Fruit fly (Drosophila melanogaster): ENCODE data around the gene Ge-1.

The Ge-1 gene

DNA sequence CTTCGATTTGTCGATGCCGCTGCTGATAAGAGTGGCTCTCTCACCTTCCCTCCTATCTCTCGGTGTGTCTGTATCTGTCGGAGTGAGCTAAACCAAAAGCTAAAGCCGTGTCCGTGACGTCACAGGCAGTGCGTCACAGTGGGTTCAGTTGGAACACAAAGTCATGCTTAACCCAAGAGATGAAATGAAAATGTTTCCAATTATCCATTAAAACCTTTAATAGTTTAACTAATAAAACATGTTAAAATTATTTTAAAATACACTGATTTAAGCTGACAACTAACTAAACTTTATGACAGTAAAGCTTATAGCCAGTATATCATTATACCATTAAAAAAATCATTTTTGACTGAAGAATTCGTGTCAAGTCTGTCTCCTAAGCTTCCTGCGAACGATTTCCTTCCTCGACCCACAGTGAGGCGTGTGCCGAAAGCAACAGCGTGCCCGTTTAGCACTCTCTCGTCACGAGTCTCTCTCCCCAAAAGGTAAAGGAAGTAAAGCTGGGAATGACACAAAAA, 12.4 kb upstream of the Ge-1 start, which contains the start of gene Idua (continued):
- TF ChIP-seq mam (GFP tag; optimal IDR thresholded peaks at IDR 0.05) (peak; percentile 38), org-1 (GFP tag; optimal IDR thresholded peaks at IDR 0.05) (peak; percentile 73), Optix (GFP tag; IDR thresholded peaks at IDR 0.05) (no peak), CG12236 (GFP tag; optimal IDR thresholded peaks at IDR 0.05) (no peak), lola (GFP tag; optimal IDR thresholded peaks at IDR 0.05) (peak in 1 of 3 experiments; percentile 36), zf30C (GFP tag; optimal IDR thresholded peaks at IDR 0.05) (no peak), H15 (GFP tag; IDR thresholded peaks at IDR 0.05) (0 out of 3 replicates have a peak, but pooled peaks have one; percentile 42), Taf1 (GFP tag; IDR thresholded peaks at IDR 0.05) (no peak), CG5245 (GFP tag; optimal IDR thresholded peaks at IDR 0.05) (peak; percentile 51), CG9932 (GFP tag; IDR thresholded peaks at IDR 0.05) (peak; percentile 47), CG1603 (tag; optimal IDR thresholded peaks at IDR 0.05) (no peak), CG2120 (GFP tag; optimal IDR thresholded peaks at IDR 0.05) (peak; percentile 79), usp (GFP tag; optimal IDR thresholded peaks at IDR 0.05) (no peak), nmo (GFP tag; optimal IDR thresholded peaks at IDR 0.05) (peak; percentile 77), Fer2 (tag; optimal IDR thresholded peaks at IDR 0.05) (peak; percentile 40), Dbx (GFP tag; IDR thresholded peaks at IDR 0.05) (peak; percentile 37; the same call in 1 of the 3 replicates), CG12299 (tag; optimal IDR thresholded peaks at IDR 0.05) (peak; percentile 68), Spps (tag; optimal IDR thresholded peaks at IDR 0.05) (no peak), danr (GFP tag; IDR thresholded peaks at IDR 0.05) (no peak), ewg (GFP tag; optimal IDR thresholded peaks at IDR 0.05) (peak; percentile 39), gem (tag; optimal IDR thresholded peaks at IDR 0.05) (no peak), CG9876 (GFP tag; optimal IDR thresholded peaks at IDR 0.05) (no peak), CG2678 (tag; optimal IDR thresholded peaks at IDR 0.05) (no peak), CG6813 (GFP tag; optimal IDR thresholded peaks at IDR 0.05) (peak; percentile 74), CG15011 (GFP tag; optimal IDR thresholded peaks at IDR 0.05) (peak; percentile 52), btn (GFP tag; optimal IDR thresholded peaks at IDR 0.05) (no peak), row (GFP tag; IDR thresholded peaks at IDR 0.05) (peak; percentile 78), CG4404 (GFP tag; IDR thresholded peaks at IDR 0.05) (0 out of 2 replicates have a peak, but pooled peaks have one; percentile 24), Dfd (GFP tag; optimal IDR thresholded peaks at IDR 0.05) (no peak), phol (tag; optimal IDR thresholded peaks at IDR 0.05) (peak; percentile 72), CG7963 (GFP tag; IDR thresholded peaks at IDR 0.05; ENCODE audit: partially characterized antibody) (no peak), bigmax (GFP tag; optimal IDR thresholded peaks at IDR 0.05) (no peak), ems (GFP tag; optimal IDR thresholded peaks at IDR 0.05) (no peak), CHES-1-like (GFP tag; optimal IDR thresholded peaks at IDR 0.05) (no peak), emc (GFP tag; optimal IDR thresholded peaks at IDR 0.05) (no peak), Jarid2 (GFP tag; optimal IDR thresholded peaks at IDR 0.05) (no peak), hth (optimal IDR thresholded peaks at IDR 0.05) (no peak), stc (GFP tag; IDR thresholded peaks at IDR 0.05) (peak; percentile 67), Mes4 (GFP tag; optimal IDR thresholded peaks at IDR 0.05) (no peak), CG15696 (tag; optimal IDR thresholded peaks at IDR 0.05) (no peak), CG4820 (GFP tag; optimal IDR thresholded peaks at IDR 0.05) (peak; percentile 52), CG14710 (tag; optimal IDR thresholded peaks at IDR 0.05) (peak; percentile 48), da (GFP tag; optimal IDR thresholded peaks at IDR 0.05) (peak; percentile 11), Nf-YA (GFP tag; IDR thresholded peaks at IDR 0.05) (no peak), tx (GFP tag; optimal IDR thresholded peaks at IDR 0.05) (no peak), chinmo (GFP tag; IDR thresholded peaks at IDR 0.05; ENCODE audit: partially characterized antibody) (0 out of 4 replicates have a peak, but pooled peaks have one; percentile 48), CG15269 (tag; optimal IDR thresholded peaks at IDR 0.05) (no peak), chif (GFP tag; optimal IDR thresholded peaks at IDR 0.05) (peak in 1 of 2 experiments; percentile 21), CG11085 (GFP tag; IDR thresholded peaks at IDR 0.05) (no peak; the same call in 1 of the 2 replicates), CG10543 (GFP tag; optimal IDR thresholded peaks at IDR 0.05) (peak; percentile 81), repo (GFP tag; optimal IDR thresholded peaks at IDR 0.05) (no peak)

Measured in whole organism, embryonic.